Worm (Caenorhabditis elegans) whole organism, young adult: ENCODE measurements around the gene F55A4.13.
A peak's percentile ranks its signal among the peaks of the same experiment; 100 is the strongest.

ENCODE experiments used
- B0336.3 ChIP-seq: fragments of 200-800 bp; sonication (Bioruptor generic); IDR thresholded peaks from 2 replicates; pipeline ENCODE4 v1.3.6; 2022; ENCODE audit warnings: missing genetic modification characterization, missing compliant biosample characterization
- C17E4.6 ChIP-seq: fragments of 200-800 bp; sonication (Bioruptor generic); IDR thresholded peaks from 2 replicates; pipeline ENCODE4 v1.3.6; 2022; ENCODE audit warnings: missing genetic modification reagents, missing genetic modification characterization, missing compliant biosample characterization
- F10E7.11 ChIP-seq: sonication (generic microtip); optimal IDR thresholded peaks from 2 replicates; lab custom pipeline; 2017; ENCODE audit warnings: mild to moderate bottlenecking, missing genetic modification characterization, moderate library complexity, missing compliant biosample characterization
- F23B12.7 ChIP-seq: sonication (generic microtip); optimal IDR thresholded peaks from 2 replicates; lab custom pipeline; 2017; ENCODE audit warnings: missing genetic modification characterization, mild to moderate bottlenecking, missing compliant biosample characterization, antibody characterized with exemption, moderate library complexity; ENCODE audit not compliant: insufficient read depth
- F33H1.4 ChIP-seq: fragments of 200-800 bp; sonication (Bioruptor generic); IDR thresholded peaks from 2 replicates; pipeline ENCODE4 v1.3.6; 2022; ENCODE audit warnings: missing genetic modification reagents, missing genetic modification characterization, missing compliant biosample characterization
- F49E8.2 ChIP-seq: sonication (generic microtip); optimal IDR thresholded peaks from 3 replicates; lab custom pipeline; 2017; ENCODE audit warnings: missing genetic modification characterization, mild to moderate bottlenecking, missing compliant biosample characterization, antibody characterized with exemption, moderate library complexity; ENCODE audit not compliant: insufficient read depth
- K11D2.4 ChIP-seq: fragments of 200-800 bp; sonication (Bioruptor generic); IDR thresholded peaks from 2 replicates; pipeline ENCODE4 v1.3.6; 2022; ENCODE audit warnings: missing genetic modification reagents, missing genetic modification characterization, missing compliant biosample characterization
- K12H6.12 ChIP-seq: fragments of 200-800 bp; sonication (Bioruptor generic); optimal IDR thresholded peaks from 2 replicates; lab custom pipeline; 2018; ENCODE audit warnings: mild to moderate bottlenecking, missing genetic modification characterization, missing compliant biosample characterization
- T07F8.4 ChIP-seq: sonication (generic microtip); optimal IDR thresholded peaks from 2 replicates; lab custom pipeline; 2016; ENCODE audit warnings: mild to moderate bottlenecking, missing genetic modification characterization, moderate library complexity, missing compliant biosample characterization
- Y53F4B.3 ChIP-seq: fragments of 200-800 bp; sonication (Bioruptor generic); IDR thresholded peaks from 2 replicates; pipeline ENCODE4 v1.3.6; 2022; ENCODE audit warnings: missing genetic modification reagents, missing genetic modification characterization, missing compliant biosample characterization
- aptf-3 ChIP-seq: fragments of 200-800 bp; sonication (Bioruptor generic); IDR thresholded peaks from 2 replicates; pipeline ENCODE4 v1.3.6; 2022; ENCODE audit warnings: missing genetic modification characterization, missing compliant biosample characterization
- athp-1 ChIP-seq: sonication (generic microtip); optimal IDR thresholded peaks from 2 replicates; lab custom pipeline; 2017; ENCODE audit warnings: mild to moderate bottlenecking, missing genetic modification characterization, missing compliant biosample characterization
- attf-3 ChIP-seq: fragments of 200-800 bp; sonication (Bioruptor generic); conservative IDR thresholded peaks from 2 replicates; pipeline ENCODE4 v1.3.6; 2022; ENCODE audit warnings: missing genetic modification reagents, missing genetic modification characterization, missing compliant biosample characterization
- attf-6 ChIP-seq: fragments of 200-800 bp; sonication (Bioruptor generic); IDR thresholded peaks from 2 replicates; pipeline ENCODE4 v1.3.6; 2022; ENCODE audit warnings: missing genetic modification reagents, missing genetic modification characterization, missing compliant biosample characterization
- bed-1 ChIP-seq: fragments of 200-800 bp; sonication (Bioruptor generic); IDR thresholded peaks from 2 replicates; pipeline ENCODE4 v1.3.6; 2022; ENCODE audit warnings: missing genetic modification reagents, missing genetic modification characterization, missing compliant biosample characterization
- ceh-40 ChIP-seq: fragments of 200-800 bp; sonication (Bioruptor generic); IDR thresholded peaks from 2 replicates; pipeline ENCODE4 v1.3.6; 2022; ENCODE audit warnings: missing genetic modification characterization, missing compliant biosample characterization
- egl-18 ChIP-seq: fragments of 200-800 bp; sonication (Bioruptor generic); IDR thresholded peaks from 2 replicates; pipeline ENCODE4 v1.3.6; 2022; ENCODE audit warnings: missing genetic modification reagents, missing genetic modification characterization, missing compliant biosample characterization
- egl-44 ChIP-seq: fragments of 200-800 bp; sonication (Bioruptor generic); IDR thresholded peaks from 2 replicates; pipeline ENCODE4 v1.3.6; 2022; ENCODE audit warnings: missing genetic modification reagents, missing genetic modification characterization, missing compliant biosample characterization
- ets-4 ChIP-seq: fragments of 200-800 bp; sonication (Bioruptor generic); optimal IDR thresholded peaks from 2 replicates; lab custom pipeline; 2018; ENCODE audit warnings: mild to moderate bottlenecking, missing genetic modification characterization, missing compliant biosample characterization
- him-1 ChIP-seq: sonication (generic microtip); optimal IDR thresholded peaks from 2 replicates; lab custom pipeline; 2016; ENCODE audit warnings: missing genotype, missing genetic modification reagents, missing genetic modification characterization, missing compliant biosample characterization
- hmg-20 ChIP-seq: fragments of 200-800 bp; sonication (Bioruptor generic); IDR thresholded peaks from 2 replicates; pipeline ENCODE4 v1.3.6; 2022; ENCODE audit warnings: missing genetic modification reagents, missing genetic modification characterization, missing compliant biosample characterization
- hrde-1 ChIP-seq: sonication (generic microtip); optimal IDR thresholded peaks from 2 replicates; lab custom pipeline; 2016; ENCODE audit warnings: missing genetic modification characterization, mild to moderate bottlenecking, missing compliant biosample characterization, moderate library complexity, missing genotype, missing genetic modification reagents, borderline replicate concordance
- hsf-1 ChIP-seq: fragments of 200-800 bp; sonication (Bioruptor generic); IDR thresholded peaks from 2 replicates; pipeline ENCODE4 v1.3.6; 2022; ENCODE audit warnings: missing genetic modification reagents, missing genetic modification characterization, missing compliant biosample characterization
- lag-1 ChIP-seq: fragments of 200-800 bp; sonication (Bioruptor generic); IDR thresholded peaks from 2 replicates; pipeline ENCODE4 v1.3.6; 2022; ENCODE audit warnings: missing genetic modification reagents, missing genetic modification characterization, missing compliant biosample characterization
- let-607 ChIP-seq, 2 experiments: fragments of 200-800 bp in 1 of 2; sonication (Bioruptor generic) in 1 of 2; sonication (generic microtip) in 1 of 2; optimal IDR thresholded peaks; 2 replicates each; lab custom pipeline; 2016 to 2018; ENCODE audit warnings: mild to moderate bottlenecking in 2 of 2, missing compliant biosample characterization in 2 of 2, missing genetic modification characterization in 2 of 2, moderate library complexity in 2 of 2, missing genotype in 1 of 2
- lin-40 ChIP-seq: sonication (generic microtip); optimal IDR thresholded peaks from 2 replicates; lab custom pipeline; 2016; ENCODE audit warnings: missing genetic modification characterization, mild to moderate bottlenecking, missing compliant biosample characterization, missing genotype, missing genetic modification reagents
- lin-54 ChIP-seq: fragments of 200-800 bp; sonication (Bioruptor generic); optimal IDR thresholded peaks from 2 replicates; lab custom pipeline; 2018; ENCODE audit warnings: mild to moderate bottlenecking, missing genetic modification characterization, missing compliant biosample characterization
- madf-3 ChIP-seq: fragments of 200-800 bp; sonication (Bioruptor generic); IDR thresholded peaks from 2 replicates; pipeline ENCODE4 v1.3.6; 2022; ENCODE audit warnings: missing genetic modification reagents, missing genetic modification characterization, missing compliant biosample characterization
- madf-8 ChIP-seq: fragments of 200-800 bp; sonication (Bioruptor generic); conservative IDR thresholded peaks from 2 replicates; pipeline ENCODE4 v1.3.6; 2022; ENCODE audit warnings: missing genetic modification reagents, missing genetic modification characterization, missing compliant biosample characterization
- mcd-1 ChIP-seq: fragments of 200-800 bp; sonication (Bioruptor generic); IDR thresholded peaks from 2 replicates; pipeline ENCODE4 v1.3.6; 2022; ENCODE audit warnings: missing genetic modification reagents, missing genetic modification characterization, missing compliant biosample characterization
- mel-28 ChIP-seq: sonication (generic microtip); optimal IDR thresholded peaks from 2 replicates; lab custom pipeline; 2016; ENCODE audit warnings: borderline replicate concordance, mild to moderate bottlenecking, missing genetic modification characterization, missing compliant biosample characterization
- nfya-2 ChIP-seq: fragments of 200-800 bp; sonication (Bioruptor generic); IDR thresholded peaks from 2 replicates; pipeline ENCODE4 v1.3.6; 2022; ENCODE audit warnings: missing genetic modification reagents, missing genetic modification characterization, missing compliant biosample characterization
- nhr-27 ChIP-seq: fragments of 200-800 bp; sonication (Bioruptor generic); optimal IDR thresholded peaks from 2 replicates; lab custom pipeline; 2018; ENCODE audit warnings: mild to moderate bottlenecking, missing genetic modification characterization, moderate library complexity, missing compliant biosample characterization
- nhr-80 ChIP-seq: sonication (generic microtip); optimal IDR thresholded peaks from 2 replicates; lab custom pipeline; 2016; ENCODE audit warnings: missing genetic modification characterization, missing compliant biosample characterization
- pbrm-1 ChIP-seq: fragments of 200-800 bp; sonication (Bioruptor generic); IDR thresholded peaks from 2 replicates; pipeline ENCODE4 v1.3.6; 2022; ENCODE audit warnings: missing genetic modification reagents, missing genetic modification characterization, missing compliant biosample characterization
- rec-8 ChIP-seq, 2 experiments: sonication (generic microtip); optimal IDR thresholded peaks; 2 replicates each; lab custom pipeline; 2016; ENCODE audit warnings: mild to moderate bottlenecking in 2 of 2, missing genetic modification characterization in 2 of 2, missing genetic modification reagents in 2 of 2, missing genotype in 2 of 2, missing biosample characterization in 1 of 2, missing compliant biosample characterization in 1 of 2, moderate library complexity in 1 of 2
- snpc-3.4 ChIP-seq: sonication (generic microtip); optimal IDR thresholded peaks from 2 replicates; lab custom pipeline; 2017; ENCODE audit warnings: missing genetic modification characterization, mild to moderate bottlenecking, missing compliant biosample characterization, antibody characterized with exemption, moderate library complexity, missing genotype, missing genetic modification reagents
- somi-1 ChIP-seq: fragments of 200-800 bp; sonication (Bioruptor generic); optimal IDR thresholded peaks from 2 replicates; lab custom pipeline; 2018; ENCODE audit warnings: mild to moderate bottlenecking, missing genetic modification characterization, missing compliant biosample characterization
- unc-130 ChIP-seq: sonication (generic microtip); optimal IDR thresholded peaks from 2 replicates; lab custom pipeline; 2016; ENCODE audit warnings: missing genetic modification reagents, missing genetic modification characterization, missing compliant biosample characterization
- unc-62 ChIP-seq: fragments of 150-350 bp; optimal IDR thresholded peaks from 2 replicates; lab custom pipeline; 2014; ENCODE audit warnings: missing biosample characterization, missing genetic modification reagents, missing genetic modification characterization
- zim-3 ChIP-seq: sonication (generic microtip); optimal IDR thresholded peaks from 2 replicates; lab custom pipeline; 2017; ENCODE audit warnings: mild to moderate bottlenecking, missing genetic modification characterization, moderate library complexity, missing compliant biosample characterization
- ztf-25 ChIP-seq: fragments of 200-800 bp; sonication (Bioruptor generic); IDR thresholded peaks from 2 replicates; pipeline ENCODE4 v1.3.6; 2022; ENCODE audit warnings: missing genetic modification reagents, missing genetic modification characterization, missing compliant biosample characterization
- ztf-28 ChIP-seq: fragments of 200-800 bp; sonication (Bioruptor generic); IDR thresholded peaks from 2 replicates; pipeline ENCODE4 v1.3.6; 2022; ENCODE audit warnings: missing genetic modification reagents, missing genetic modification characterization, missing compliant biosample characterization
- ztf-6 ChIP-seq: fragments of 200-800 bp; sonication (Bioruptor generic); IDR thresholded peaks from 2 replicates; pipeline ENCODE4 v1.3.6; 2022; ENCODE audit warnings: missing genetic modification reagents, missing genetic modification characterization, missing compliant biosample characterization

Gene F55A4.13

DNA sequence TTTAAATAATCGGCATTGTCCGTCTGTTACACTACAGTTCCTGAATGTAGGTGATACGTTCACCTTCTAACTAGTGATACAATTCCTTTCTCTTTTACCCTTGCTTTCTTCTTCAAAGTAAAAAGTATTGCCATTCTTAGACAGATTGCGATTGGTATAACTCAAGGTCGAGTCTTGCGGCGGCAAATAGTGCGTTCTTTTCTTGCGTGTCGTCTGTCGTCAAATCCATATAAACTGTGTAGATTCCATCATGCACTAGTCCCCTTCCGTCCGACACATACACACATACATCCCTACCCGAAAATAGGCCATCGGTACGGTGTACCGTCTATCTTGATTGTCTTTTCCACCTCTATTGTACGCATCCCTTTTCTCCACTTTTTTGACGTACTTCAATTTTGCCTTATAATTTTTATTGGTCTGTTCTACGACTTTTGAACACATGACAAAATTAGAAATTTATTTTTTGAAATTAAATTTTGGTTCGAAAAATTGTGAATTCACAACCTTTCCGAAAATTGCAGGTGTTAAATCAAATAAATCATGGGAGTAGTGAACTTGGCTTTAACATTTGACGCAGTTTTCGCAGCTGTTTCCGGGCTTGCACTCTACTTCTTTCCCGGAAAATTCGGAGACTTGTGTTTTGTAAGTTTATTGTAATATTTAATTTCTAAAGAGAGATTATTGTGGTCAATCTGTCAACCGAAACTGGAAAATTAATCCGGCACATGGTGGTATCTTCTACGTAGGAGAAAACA lies 36.9 kb downstream of the F55A4.13 start, which contains the start of gene C44C1.1:
Gene C44C1.1 (plus strand): TSS at position 525 of the 758 bp plus-strand sequence.
- TF ChIP-seq Y53F4B.3 (GFP tag; lab: Robert Waterston, UW) (no peak), somi-1 (GFP tag; lab: Kevin White, UChicago) (no peak), attf-6 (no peak)

DNA sequence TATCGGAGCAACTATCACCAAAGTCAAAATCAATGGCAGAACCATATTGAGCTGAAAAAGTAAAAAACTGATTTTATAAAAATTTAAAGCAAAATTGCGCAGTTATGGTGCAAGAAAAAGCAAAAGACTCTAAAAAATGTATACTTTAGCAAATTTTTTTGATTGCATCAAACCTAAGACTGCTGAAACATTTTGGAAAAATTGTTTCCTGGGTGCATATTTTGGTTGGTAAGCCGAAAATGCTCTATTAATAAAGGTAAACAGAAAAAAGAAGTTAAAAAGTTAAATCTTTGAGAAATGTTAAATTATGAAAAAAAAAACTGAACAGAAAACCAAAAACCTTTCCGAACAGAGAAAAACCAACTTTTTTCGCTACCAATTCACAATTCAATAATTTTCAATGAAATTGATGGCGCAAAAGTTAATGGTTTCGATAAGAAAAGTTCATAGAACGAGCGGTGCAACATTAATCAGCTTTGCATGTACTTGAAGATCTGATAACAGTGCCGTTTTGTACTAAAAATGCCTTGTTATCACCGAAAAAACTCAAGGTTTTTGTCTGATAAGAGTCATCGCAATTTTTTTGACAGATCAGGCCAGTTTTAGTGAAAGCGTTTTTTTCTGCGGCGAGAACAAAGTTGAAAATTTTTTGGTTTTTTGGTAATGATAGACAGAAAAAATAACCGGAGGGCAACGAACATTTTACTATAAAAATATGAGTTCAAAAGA lies 39.2 kb downstream of the F55A4.13 start, which contains the start of gene abhd-3.2:
Gene abhd-3.2 (minus strand): TSS at position 51 of the 729 bp plus-strand sequence.
- TF ChIP-seq pbrm-1 (GFP tag; lab: Robert Waterston, UW) (no peak), nfya-2 (GFP tag; lab: Robert Waterston, UW) (no peak), zim-3 (tag; lab: Kevin White, UChicago) (no peak), F49E8.2 (tag; lab: Kevin White, UChicago) (no peak), unc-62 (GFP tag; lab: Kevin White, UChicago) (peak; percentile 66), ztf-25 (GFP tag; lab: Robert Waterston, UW) (no peak), T07F8.4 (no peak), K12H6.12 (no peak), ceh-40 (GFP tag; lab: Robert Waterston, UW) (no peak), Y53F4B.3 (GFP tag; lab: Robert Waterston, UW) (no peak), F23B12.7 (tag; lab: Kevin White, UChicago) (no peak), nhr-80 (tag; lab: Kevin White, UChicago) (peak; percentile 98), egl-44 (GFP tag; lab: Robert Waterston, UW) (no peak), lag-1 (GFP tag; lab: Robert Waterston, UW) (no peak), hrde-1 (no peak), aptf-3 (no peak), lin-54 (GFP tag; lab: Kevin White, UChicago) (no peak), snpc-3.4 (tag; lab: Kevin White, UChicago) (no peak), B0336.3 (peak; percentile 44; the same call in 1 of the 2 replicates), attf-3 (GFP tag; lab: Robert Waterston, UW) (no peak), bed-1 (GFP tag; lab: Robert Waterston, UW) (no peak), mcd-1 (no peak), ztf-28 (GFP tag; lab: Robert Waterston, UW) (no peak), ets-4 (peak; percentile 82), mel-28 (tag; lab: Kevin White, UChicago) (no peak), F33H1.4 (GFP tag; lab: Robert Waterston, UW) (no peak), hsf-1 (no peak), rec-8 (tag; optimal IDR thresholded peaks at IDR 0.05; lab: Kevin White, UChicago) (no peak), madf-8 (no peak), egl-18 (no peak), K11D2.4 (GFP tag; lab: Robert Waterston, UW) (no peak), C17E4.6 (GFP tag; lab: Robert Waterston, UW) (no peak), lin-40 (tag; lab: Kevin White, UChicago) (peak; percentile 71), F10E7.11 (tag; lab: Kevin White, UChicago) (no peak), madf-3 (GFP tag; lab: Robert Waterston, UW) (no peak), let-607 (tag; optimal IDR thresholded peaks at IDR 0.05; lab: Kevin White, UChicago) (peak; percentile 2 to 45), unc-130 (GFP tag; lab: Kevin White, UChicago) (no peak), ztf-6 (GFP tag; lab: Robert Waterston, UW) (no peak), him-1 (tag; lab: Kevin White, UChicago) (no peak), nhr-27 (tag; lab: Kevin White, UChicago) (no peak), hmg-20 (no peak), athp-1 (tag; lab: Kevin White, UChicago) (no peak)
